Worm (Caenorhabditis elegans) whole organism, L4 larva: ENCODE measurements around the gene W06G6.10.
"Not testable (repeated sequence)": the region's sequence is repeated elsewhere in the genome, so short reads cannot be mapped to it uniquely, and the experiment has no call there.

ENCODE experiments used
- F26F4.8 ChIP-seq: fragments of 200-800 bp; sonication (Bioruptor generic); conservative IDR thresholded peaks from 2 replicates; pipeline ENCODE4 v1.3.6; 2022; ENCODE audit warnings: missing genetic modification characterization, missing compliant biosample characterization
- F37D6.2 ChIP-seq: sonication (generic microtip); optimal IDR thresholded peaks from 2 replicates; lab custom pipeline; 2016; ENCODE audit warnings: mild to moderate bottlenecking, missing genetic modification characterization, missing compliant biosample characterization
- R02D3.7 ChIP-seq: fragments of 150-350 bp; sonication (generic microtip); optimal IDR thresholded peaks from 3 replicates; lab custom pipeline; 2014; ENCODE audit warnings: missing biosample characterization, missing genetic modification characterization
- T26A8.4 ChIP-seq: fragments of 200-800 bp; sonication (Bioruptor generic); IDR thresholded peaks from 2 replicates; pipeline ENCODE4 v1.3.6; 2022; ENCODE audit warnings: missing genetic modification characterization, missing compliant biosample characterization
- Y105C5A.15 ChIP-seq: fragments of 200-800 bp; sonication (Bioruptor generic); IDR thresholded peaks from 2 replicates; pipeline ENCODE4 v1.3.6; 2022; ENCODE audit warnings: missing genetic modification characterization, missing compliant biosample characterization
- Y5F2A.4 ChIP-seq: fragments of 200-800 bp; sonication (Bioruptor generic); optimal IDR thresholded peaks from 2 replicates; lab custom pipeline; 2018; ENCODE audit warnings: mild to moderate bottlenecking, missing genetic modification characterization, missing compliant biosample characterization
- ZK337.2 ChIP-seq: fragments of 200-800 bp; sonication (Bioruptor generic); IDR thresholded peaks from 2 replicates; pipeline ENCODE4 v1.3.6; 2022; ENCODE audit warnings: missing genetic modification reagents, missing genetic modification characterization, missing compliant biosample characterization
- aha-1 ChIP-seq: fragments of 150-350 bp; peaks from one replicate; lab custom pipeline; 2014; ENCODE audit warnings: missing biosample characterization, missing genetic modification characterization
- ama-1 ChIP-seq: fragments of 150-350 bp; optimal IDR thresholded peaks from 2 replicates; lab custom pipeline; 2014; ENCODE audit warnings: inconsistent platforms, mixed read lengths
- ceh-44 ChIP-seq: fragments of 200-800 bp; sonication (Bioruptor generic); IDR thresholded peaks from 2 replicates; pipeline ENCODE4 v1.3.6; 2022; ENCODE audit warnings: missing genetic modification reagents, missing genetic modification characterization, missing compliant biosample characterization
- ceh-82 ChIP-seq: sonication (generic microtip); optimal IDR thresholded peaks from 2 replicates; lab custom pipeline; 2017; ENCODE audit warnings: missing biosample characterization, missing genetic modification characterization
- daf-12 ChIP-seq: fragments of 150-350 bp; optimal IDR thresholded peaks from 2 replicates; lab custom pipeline; 2014; ENCODE audit warnings: missing biosample characterization, missing genetic modification reagents, missing genetic modification characterization
- daf-16 ChIP-seq, 3 experiments: sonication (generic microtip); optimal IDR thresholded peaks; 2 replicates each; lab custom pipeline; 2016 to 2017; ENCODE audit warnings: missing genetic modification characterization in 3 of 3, missing genetic modification reagents in 3 of 3, mild to moderate bottlenecking in 2 of 3, missing compliant biosample characterization in 2 of 3, missing biosample characterization in 1 of 3, moderate library complexity in 1 of 3
- dmd-6 ChIP-seq: fragments of 200-800 bp; sonication (Bioruptor generic); IDR thresholded peaks from 2 replicates; pipeline ENCODE4 v1.3.6; 2022; ENCODE audit warnings: missing genetic modification reagents, missing genetic modification characterization, missing compliant biosample characterization
- dpl-1 ChIP-seq: fragments of 150-350 bp; optimal IDR thresholded peaks from 2 replicates; lab custom pipeline; 2014; ENCODE audit warnings: missing biosample characterization, missing genetic modification reagents, missing genetic modification characterization
- duxl-1 ChIP-seq: sonication (generic microtip); optimal IDR thresholded peaks from 2 replicates; lab custom pipeline; 2016; ENCODE audit warnings: mild to moderate bottlenecking, missing genetic modification characterization, moderate library complexity, missing compliant biosample characterization; ENCODE audit not compliant: poor library complexity
- hlh-11 ChIP-seq: fragments of 200-800 bp; sonication (Bioruptor generic); optimal IDR thresholded peaks from 2 replicates; lab custom pipeline; 2018; ENCODE audit warnings: mild to moderate bottlenecking, missing genetic modification characterization, missing compliant biosample characterization
- hmg-1.1 ChIP-seq: fragments of 200-800 bp; sonication (Bioruptor generic); IDR thresholded peaks from 2 replicates; pipeline ENCODE4 v1.3.6; 2022; ENCODE audit warnings: missing genetic modification reagents, missing genetic modification characterization, missing compliant biosample characterization
- jun-1 ChIP-seq: fragments of 150-350 bp; optimal IDR thresholded peaks from 2 replicates; lab custom pipeline; 2014; ENCODE audit warnings: missing biosample characterization, missing genetic modification reagents, missing genetic modification characterization
- lin-1 ChIP-seq: fragments of 200-800 bp; sonication (Bioruptor generic); IDR thresholded peaks from 2 replicates; pipeline ENCODE4 v1.3.6; 2022; ENCODE audit warnings: missing genetic modification reagents, missing genetic modification characterization, missing compliant biosample characterization
- lin-39 ChIP-seq: fragments of 150-350 bp; optimal IDR thresholded peaks from 2 replicates; lab custom pipeline; 2014; ENCODE audit warnings: missing biosample characterization, missing genetic modification reagents, missing genetic modification characterization
- madf-9 ChIP-seq: fragments of 200-800 bp; sonication (Bioruptor generic); conservative IDR thresholded peaks from 2 replicates; pipeline ENCODE4 v1.3.6; 2022; ENCODE audit warnings: missing genetic modification reagents, missing genetic modification characterization, missing compliant biosample characterization
- mdl-1 ChIP-seq, 2 experiments: fragments of 150-350 bp in 1 of 2; sonication (generic microtip) in 1 of 2; optimal IDR thresholded peaks; 2 replicates each; lab custom pipeline; 2014 to 2017; ENCODE audit warnings: missing biosample characterization in 2 of 2, missing genetic modification characterization in 2 of 2
- mxl-3 ChIP-seq: fragments of 200-800 bp; sonication (Bioruptor generic); optimal IDR thresholded peaks from 2 replicates; lab custom pipeline; 2018; ENCODE audit warnings: mild to moderate bottlenecking, missing genetic modification characterization, missing compliant biosample characterization
- nhr-10 ChIP-seq: fragments of 150-350 bp; optimal IDR thresholded peaks from 2 replicates; lab custom pipeline; 2014; ENCODE audit warnings: missing biosample characterization, missing genetic modification characterization
- nhr-102 ChIP-seq: sonication (generic microtip); optimal IDR thresholded peaks from 2 replicates; lab custom pipeline; 2016; ENCODE audit warnings: mild to moderate bottlenecking, missing genetic modification characterization, moderate library complexity, missing compliant biosample characterization
- nhr-11 ChIP-seq: fragments of 150-350 bp; optimal IDR thresholded peaks from 2 replicates; lab custom pipeline; 2014; ENCODE audit warnings: missing biosample characterization, missing genetic modification characterization
- nhr-111 ChIP-seq: fragments of 200-800 bp; sonication (Bioruptor generic); optimal IDR thresholded peaks from 2 replicates; lab custom pipeline; 2018; ENCODE audit warnings: mild to moderate bottlenecking, missing genetic modification characterization, missing compliant biosample characterization
- nhr-237 ChIP-seq: sonication (generic microtip); optimal IDR thresholded peaks from 2 replicates; lab custom pipeline; 2017; ENCODE audit warnings: missing biosample characterization, missing genetic modification characterization
- nhr-41 ChIP-seq: fragments of 200-800 bp; sonication (Bioruptor generic); IDR thresholded peaks from 2 replicates; pipeline ENCODE4 v1.3.6; 2022; ENCODE audit warnings: missing genetic modification reagents, missing genetic modification characterization, missing compliant biosample characterization
- nhr-77 ChIP-seq: fragments of 150-350 bp; optimal IDR thresholded peaks from 2 replicates; lab custom pipeline; 2014; ENCODE audit warnings: missing biosample characterization, missing genetic modification characterization
- pha-4 ChIP-seq, 2 experiments: fragments of 150-350 bp in 1 of 2; fragments of 200-800 bp in 1 of 2; sonication (Bioruptor generic) in 1 of 2; IDR thresholded peaks in 1 of 2; optimal IDR thresholded peaks in 1 of 2; 2 replicates each; pipeline versions ENCODE4 v1.3.6 to Lab custom; 2014 to 2022; ENCODE audit warnings: missing genetic modification characterization in 2 of 2, missing genetic modification reagents in 2 of 2, missing biosample characterization in 1 of 2, missing compliant biosample characterization in 1 of 2
- php-3 ChIP-seq: fragments of 200-800 bp; sonication (Bioruptor generic); IDR thresholded peaks from 2 replicates; pipeline ENCODE4 v1.3.6; 2022; ENCODE audit warnings: missing genetic modification reagents, missing genetic modification characterization, missing compliant biosample characterization
- skn-1 ChIP-seq: fragments of 150-350 bp; optimal IDR thresholded peaks from 2 replicates; lab custom pipeline; 2014; ENCODE audit warnings: missing biosample characterization, missing genetic modification characterization
- spr-1 ChIP-seq: sonication (generic microtip); optimal IDR thresholded peaks from 2 replicates; lab custom pipeline; 2016; ENCODE audit warnings: mild to moderate bottlenecking, missing genetic modification characterization, missing compliant biosample characterization
- unc-130 ChIP-seq: sonication (generic microtip); optimal IDR thresholded peaks from 2 replicates; lab custom pipeline; 2016; ENCODE audit warnings: missing genetic modification reagents, missing genetic modification characterization, missing compliant biosample characterization
- unc-39 ChIP-seq: sonication (generic microtip); optimal IDR thresholded peaks from 2 replicates; lab custom pipeline; 2017; ENCODE audit warnings: missing biosample characterization, missing genetic modification characterization
- unc-62 ChIP-seq, 3 experiments: fragments of 150-350 bp in 1 of 3; sonication (generic microtip); optimal IDR thresholded peaks in 2 of 3; peaks in 1 of 3; 1 replicate in 1 of 3; 2 replicates in 2 of 3; lab custom pipeline; 2014 to 2017; ENCODE audit warnings: missing biosample characterization in 3 of 3, missing genetic modification characterization in 3 of 3, missing genetic modification reagents in 3 of 3, missing genotype in 1 of 3
- zip-11 ChIP-seq: fragments of 200-800 bp; sonication (Bioruptor generic); IDR thresholded peaks from 2 replicates; pipeline ENCODE4 v1.3.6; 2022; ENCODE audit warnings: missing genetic modification characterization, missing compliant biosample characterization
- zip-2 ChIP-seq: fragments of 150-350 bp; optimal IDR thresholded peaks from 2 replicates; lab custom pipeline; 2014; ENCODE audit warnings: missing biosample characterization, missing genetic modification characterization
- ztf-11 ChIP-seq: fragments of 150-350 bp; optimal IDR thresholded peaks from 2 replicates; lab custom pipeline; 2014; ENCODE audit warnings: missing biosample characterization, missing genetic modification characterization
- ztf-7 ChIP-seq: fragments of 150-350 bp; optimal IDR thresholded peaks from 2 replicates; lab custom pipeline; 2014; ENCODE audit warnings: missing biosample characterization, missing genetic modification characterization

The W06G6.10 gene

ce11 chrV:16660816-16661215 lies 13.8 kb upstream of the W06G6.10 start, which contains the start of gene Y70C5B.2:
Y70C5B.2 (minus strand) TSS chrV:16660916.
- not testable (repeated sequence) for TF ChIP-seq nhr-41 (GFP tag; lab: Robert Waterston, UW); F37D6.2; lin-1 (GFP tag; lab: Robert Waterston, UW)
- TF ChIP-seq, all 104 proteins: peak for 0; not testable (repeated sequence) for 104

- TF ChIP-seq nhr-102 (tag; lab: Kevin White, UChicago); F26F4.8; nhr-10: not testable (repeated sequence)
Measured at ce11 chrV:16654242-16654641, 7.2 kb upstream of the W06G6.10 start, which contains the start of gene W06G6.15. W06G6.15 (plus strand) TSS chrV:16654542.

ce11 chrV:16649200-16649599 lies 2.2 kb upstream of the W06G6.10 start, which contains the start of gene W06G6.11:
W06G6.11 (minus strand) TSS chrV:16649300.
- TF ChIP-seq Y5F2A.4 (GFP tag; lab: Kevin White, UChicago); nhr-237 (tag; lab: Kevin White, UChicago); nhr-77 (tag; lab: Kevin White, UChicago): not testable (repeated sequence)

ce11 chrV:16648317-16649018 lies 1.5 kb upstream of the W06G6.10 start, which contains the start of gene W06G6.20:
W06G6.20 (minus strand) TSS chrV:16648367.
- TF ChIP-seq nhr-237 (tag; lab: Kevin White, UChicago) = no peak
- no peak for TF ChIP-seq R02D3.7
- TF ChIP-seq unc-39 (tag; lab: Kevin White, UChicago) = no peak
- TF ChIP-seq mxl-3 = no peak
- no peak for TF ChIP-seq Y105C5A.15 (GFP tag; lab: Robert Waterston, UW)
- peak in 1 of 2 experiments; percentile 63 for TF ChIP-seq daf-16 (GFP tag; optimal IDR thresholded peaks at IDR 0.05; lab: Kevin White, UChicago)
- peak; percentile 31 for TF ChIP-seq daf-16 (tag; optimal IDR thresholded peaks at IDR 0.05; lab: Kevin White, UChicago)
- no peak for TF ChIP-seq zip-11 (GFP tag; lab: Robert Waterston, UW)
- TF ChIP-seq ceh-44 = no peak
- no peak for TF ChIP-seq jun-1
- no peak for TF ChIP-seq zip-2 (tag; lab: Kevin White, UChicago)
- TF ChIP-seq spr-1 (tag; lab: Kevin White, UChicago) = no peak
- no peak for TF ChIP-seq aha-1 (tag; lab: Kevin White, UChicago)
- peak; percentile 40 for TF ChIP-seq duxl-1
- no peak for TF ChIP-seq dmd-6 (GFP tag; lab: Robert Waterston, UW)
- TF ChIP-seq skn-1 (tag; lab: Kevin White, UChicago) = no peak
- TF ChIP-seq ztf-7 = no peak
- TF ChIP-seq unc-62 (GFP tag; optimal IDR thresholded peaks at IDR 0.05 in 1 of 2; lab: Kevin White, UChicago) = no peak
- no peak for TF ChIP-seq unc-62 (tag; optimal IDR thresholded peaks at IDR 0.05; lab: Kevin White, UChicago)
- TF ChIP-seq hlh-11 = no peak
- TF ChIP-seq mdl-1 (tag; optimal IDR thresholded peaks at IDR 0.05; lab: Kevin White, UChicago) = no peak
- no peak for TF ChIP-seq php-3 (GFP tag; lab: Robert Waterston, UW)
- 0 out of 2 replicates have a peak, but pooled peaks have one; percentile 32 for TF ChIP-seq madf-9 (GFP tag; lab: Robert Waterston, UW)
- no peak for TF ChIP-seq unc-130 (GFP tag; lab: Kevin White, UChicago)
- TF ChIP-seq T26A8.4 (GFP tag; lab: Robert Waterston, UW) = no peak
- TF ChIP-seq ama-1 (lab: Kevin White, UChicago) = no peak
- no peak for TF ChIP-seq nhr-11 (tag; lab: Kevin White, UChicago)
- TF ChIP-seq hmg-1.1 = no peak
- TF ChIP-seq ceh-82 (tag; lab: Kevin White, UChicago) = no peak
- TF ChIP-seq pha-4 (GFP tag; IDR thresholded peaks at IDR 0.05; lab: Robert Waterston, UW) = peak; percentile 46; the same call in 1 of the 2 replicates
- TF ChIP-seq pha-4 (tag; optimal IDR thresholded peaks at IDR 0.05; lab: Kevin White, UChicago) = no peak
- TF ChIP-seq ZK337.2 (GFP tag; lab: Robert Waterston, UW) = 0 out of 2 replicates have a peak, but pooled peaks have one; percentile 40
- TF ChIP-seq nhr-111 = no peak
- no peak for TF ChIP-seq ztf-11
- TF ChIP-seq nhr-41 (GFP tag; lab: Robert Waterston, UW) = no peak
- TF ChIP-seq daf-12 = no peak
- TF ChIP-seq lin-1 (GFP tag; lab: Robert Waterston, UW) = no peak
- TF ChIP-seq lin-39 = no peak
- no peak for TF ChIP-seq dpl-1
